Fruit fly (Drosophila melanogaster) whole organism, wandering third instar larva: Measurements from ENCODE around the gene AstA-R1.

Experiments used
- Abd-B ChIP-seq: fragments of >200 bp; optimal IDR thresholded peaks from 2 replicates; lab custom pipeline; 2017; ENCODE audit warnings: missing biosample characterization, missing genetic modification characterization
- CG32264 ChIP-seq: fragments of 200-800 bp; sonication (Bioruptor generic); optimal IDR thresholded peaks from 2 replicates; lab custom pipeline; 2016; ENCODE audit warnings: missing biosample characterization, missing genetic modification characterization
- CG9705 ChIP-seq: fragments of 200-800 bp; sonication (Bioruptor generic); optimal IDR thresholded peaks from 2 replicates; lab custom pipeline; 2018; ENCODE audit warnings: missing biosample characterization, mild to moderate bottlenecking, missing genetic modification characterization
- CrebA ChIP-seq: fragments of 200-800 bp; sonication (Bioruptor generic); optimal IDR thresholded peaks from 2 replicates; lab custom pipeline; 2016; ENCODE audit warnings: missing biosample characterization, mild to moderate bottlenecking, missing genetic modification characterization, borderline replicate concordance
- Dfd ChIP-seq: fragments of >200 bp; optimal IDR thresholded peaks from 2 replicates; lab custom pipeline; 2017; ENCODE audit warnings: missing biosample characterization, missing genetic modification characterization
- Dif ChIP-seq: fragments of 200-275, 200-300 bp; sonication (Bioruptor generic); optimal IDR thresholded peaks from 2 replicates; lab custom pipeline; 2018; ENCODE audit warnings: missing biosample characterization, missing genetic modification characterization; ENCODE audit not compliant: partially characterized antibody
- GATAd ChIP-seq: sonication (Bioruptor generic); optimal IDR thresholded peaks from 2 replicates; lab custom pipeline; 2016; ENCODE audit warnings: missing biosample characterization, missing genetic modification characterization
- HLH106 ChIP-seq: fragments of 200-800 bp; optimal IDR thresholded peaks from 3 replicates; lab custom pipeline; 2019; ENCODE audit warnings: missing biosample characterization, mild to moderate bottlenecking, missing genetic modification characterization, moderate library complexity
- Hnf4 ChIP-seq: fragments of 200-800 bp; sonication (Bioruptor generic); optimal IDR thresholded peaks from 2 replicates; lab custom pipeline; 2016; ENCODE audit warnings: missing biosample characterization, mild to moderate bottlenecking, missing genetic modification characterization
- Mio ChIP-seq: sonication (Bioruptor generic); optimal IDR thresholded peaks from 2 replicates; lab custom pipeline; 2016; ENCODE audit warnings: missing biosample characterization, missing genetic modification characterization
- N ChIP-seq: fragments of >200 bp; optimal IDR thresholded peaks from 2 replicates; lab custom pipeline; 2018; ENCODE audit warnings: missing biosample characterization, missing external identifiers, missing genetic modification characterization
- OdsH ChIP-seq: fragments of 200-800 bp; sonication (Bioruptor generic); optimal IDR thresholded peaks from 2 replicates; lab custom pipeline; 2016; ENCODE audit warnings: missing biosample characterization, mild to moderate bottlenecking, missing genetic modification characterization
- Rel ChIP-seq, 2 experiments: fragments of 200-800 bp; sonication (Bioruptor generic) in 1 of 2; optimal IDR thresholded peaks; 2 replicates in 1 of 2; 3 replicates in 1 of 2; lab custom pipeline; 2016 to 2019; ENCODE audit warnings: mild to moderate bottlenecking in 2 of 2, missing biosample characterization in 2 of 2, missing genetic modification characterization in 2 of 2, moderate library complexity in 1 of 2
- Sp1 ChIP-seq: fragments of 200-800 bp; sonication (Bioruptor generic); optimal IDR thresholded peaks from 3 replicates; lab custom pipeline; 2019; ENCODE audit warnings: missing biosample characterization, mild to moderate bottlenecking, missing genetic modification characterization, moderate library complexity
- br ChIP-seq: fragments of 200-800 bp; sonication (Bioruptor generic); optimal IDR thresholded peaks from 2 replicates; lab custom pipeline; 2016; ENCODE audit warnings: missing biosample characterization, missing genetic modification characterization
- brk ChIP-seq: fragments of 200-800 bp; sonication (Bioruptor generic); optimal IDR thresholded peaks from 2 replicates; lab custom pipeline; 2016; ENCODE audit warnings: missing biosample characterization, mild to moderate bottlenecking, missing genetic modification characterization
- dl ChIP-seq, 2 experiments: fragments of 175-275, 200-275 bp in 1 of 2; fragments of 200-275 bp in 1 of 2; sonication (Bioruptor generic); optimal IDR thresholded peaks; lab custom pipeline; 2018; ENCODE audit warnings: mild to moderate bottlenecking in 2 of 2, missing biosample characterization in 2 of 2, missing genetic modification characterization in 2 of 2, moderate library complexity in 2 of 2; ENCODE audit not compliant: partially characterized antibody in 2 of 2, insufficient read depth in 1 of 2
- dmrt93B ChIP-seq: fragments of 200-800 bp; sonication (Bioruptor generic); optimal IDR thresholded peaks from 2 replicates; lab custom pipeline; 2018; ENCODE audit warnings: missing biosample characterization, mild to moderate bottlenecking, missing genetic modification characterization
- dsf ChIP-seq: sonication (Bioruptor generic); optimal IDR thresholded peaks from 2 replicates; lab custom pipeline; 2016; ENCODE audit warnings: missing biosample characterization, missing genetic modification characterization, borderline replicate concordance
- ey ChIP-seq: fragments of 200-800 bp; sonication (Bioruptor generic); optimal IDR thresholded peaks from 2 replicates; lab custom pipeline; 2016; ENCODE audit warnings: missing biosample characterization, missing genetic modification characterization
- foxo ChIP-seq, 2 experiments: fragments of 200-800 bp; sonication (Bioruptor generic); optimal IDR thresholded peaks; 2 replicates in 1 of 2; 3 replicates in 1 of 2; lab custom pipeline; 2016 to 2017; ENCODE audit warnings: missing biosample characterization in 2 of 2, missing genetic modification characterization in 2 of 2
- fru ChIP-seq: fragments of 200-800 bp; sonication (Bioruptor generic); optimal IDR thresholded peaks from 3 replicates; lab custom pipeline; 2016; ENCODE audit warnings: missing biosample characterization, mild to moderate bottlenecking, missing genetic modification characterization
- h ChIP-seq: fragments of 200-800 bp; sonication (Bioruptor generic); optimal IDR thresholded peaks from 3 replicates; lab custom pipeline; 2016; ENCODE audit warnings: missing biosample characterization, mild to moderate bottlenecking, missing genetic modification characterization
- jim ChIP-seq: fragments of 175-275, 200-325 bp; sonication (Bioruptor generic); optimal IDR thresholded peaks from 2 replicates; lab custom pipeline; 2016; ENCODE audit warnings: missing biosample characterization, mild to moderate bottlenecking, missing genetic modification characterization
- pan ChIP-seq: fragments of >200 bp; optimal IDR thresholded peaks from 2 replicates; lab custom pipeline; 2017
- psq ChIP-seq: fragments of 200-800 bp; sonication (Bioruptor generic); optimal IDR thresholded peaks from 3 replicates; lab custom pipeline; 2017; ENCODE audit warnings: missing biosample characterization, mild to moderate bottlenecking, missing genetic modification characterization, moderate library complexity
- rgr ChIP-seq: fragments of 200-800 bp; sonication (Bioruptor generic); optimal IDR thresholded peaks from 3 replicates; lab custom pipeline; 2016; ENCODE audit warnings: missing biosample characterization, mild to moderate bottlenecking, missing genetic modification characterization
- sage ChIP-seq: fragments of 200-800 bp; sonication (Bioruptor generic); optimal IDR thresholded peaks from 2 replicates; lab custom pipeline; 2016; ENCODE audit warnings: missing biosample characterization, mild to moderate bottlenecking, missing genetic modification characterization
- sv ChIP-seq: fragments of 200-800 bp; sonication (Bioruptor generic); optimal IDR thresholded peaks from 3 replicates; lab custom pipeline; 2016; ENCODE audit warnings: missing biosample characterization, missing genetic modification characterization
- usp ChIP-seq: fragments of >200 bp; optimal IDR thresholded peaks from 2 replicates; lab custom pipeline; 2017; ENCODE audit warnings: missing biosample characterization, missing genetic modification characterization
- woc ChIP-seq: sonication (Bioruptor generic); optimal IDR thresholded peaks from 2 replicates; lab custom pipeline; 2016; ENCODE audit warnings: missing biosample characterization, mild to moderate bottlenecking, missing genetic modification characterization

AstA-R1 gene

dm6 chrX:3682483-3682813 is 108.1 kb downstream of the AstA-R1 start:
- TF ChIP-seq ey (GFP tag; lab: Kevin White, UChicago) (no peak), dl (GFP tag; optimal IDR thresholded peaks at IDR 0.05; lab: Kevin White, UChicago; ENCODE audit: insufficient read depth in 1 of 2, partially characterized antibody in 2 of 2) (peak in 1 of 2 experiments; percentile 28)

DNA sequence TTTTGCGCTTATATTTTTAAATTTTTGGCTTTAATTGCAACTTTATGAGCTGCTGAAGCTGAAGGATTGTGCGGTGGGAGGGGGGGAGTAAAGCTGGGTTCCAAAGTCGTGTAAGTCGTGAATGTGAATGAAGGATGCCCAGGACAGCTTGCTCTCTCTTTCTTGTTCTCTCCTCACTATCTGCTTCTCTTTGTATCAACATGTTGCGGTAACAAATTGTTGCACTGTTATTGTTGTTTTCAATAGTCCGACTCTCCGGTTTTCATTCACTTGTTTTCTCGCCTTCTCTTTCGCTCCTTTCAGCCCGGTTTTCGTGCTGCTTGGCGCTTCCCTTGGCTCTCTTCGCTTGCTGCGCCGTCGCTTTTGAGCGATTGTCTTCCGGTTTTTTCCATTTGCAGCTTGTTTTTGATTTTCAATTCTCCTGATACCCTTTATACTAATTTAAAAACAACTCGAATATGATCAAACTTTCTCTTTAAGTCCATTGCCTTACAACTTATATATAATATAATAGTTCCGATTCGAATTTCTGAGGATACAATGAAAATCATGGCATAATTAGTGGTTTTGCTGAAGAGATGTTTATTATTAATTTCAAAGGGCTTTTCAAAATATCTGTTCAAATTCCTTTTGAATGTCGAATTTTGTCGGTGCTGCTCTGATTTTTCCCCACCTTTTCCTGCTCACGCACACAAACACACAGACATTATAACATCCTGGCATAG is 110.6 kb downstream of the AstA-R1 start:
- TF ChIP-seq rgr (peak; percentile 62), sv (no peak), Abd-B (GFP tag; lab: Kevin White, UChicago) (no peak), ey (GFP tag; lab: Kevin White, UChicago) (peak; percentile 50), br (GFP tag; lab: Kevin White, UChicago) (peak; percentile 13), CG9705 (GFP tag; lab: Kevin White, UChicago) (no peak), Rel (GFP tag; optimal IDR thresholded peaks at IDR 0.05; lab: Kevin White, UChicago) (no peak), Rel (tag; optimal IDR thresholded peaks at IDR 0.05; lab: Kevin White, UChicago) (no peak), foxo (GFP tag; optimal IDR thresholded peaks at IDR 0.05; lab: Kevin White, UChicago) (peak in 1 of 2 experiments; percentile 72), Sp1 (GFP tag; lab: Kevin White, UChicago) (peak; percentile 63), HLH106 (tag; lab: Kevin White, UChicago) (peak; percentile 62), OdsH (GFP tag; lab: Kevin White, UChicago) (peak; percentile 62), Dfd (no peak), GATAd (GFP tag; lab: Kevin White, UChicago) (no peak), Dif (GFP tag; lab: Kevin White, UChicago) (no peak), sage (peak; percentile 20), brk (GFP tag; lab: Kevin White, UChicago) (peak; percentile 17), pan (lab: Kevin White, UChicago) (no peak), Hnf4 (GFP tag; lab: Kevin White, UChicago) (no peak), h (GFP tag; lab: Kevin White, UChicago) (peak; percentile 65), CrebA (no peak), woc (GFP tag; lab: Kevin White, UChicago) (peak; percentile 7), fru (GFP tag; lab: Kevin White, UChicago) (peak; percentile 74), jim (GFP tag; lab: Kevin White, UChicago) (no peak), usp (GFP tag; lab: Kevin White, UChicago) (no peak)
- TF ChIP-seq, all 38 proteins: peak for 12

DNA sequence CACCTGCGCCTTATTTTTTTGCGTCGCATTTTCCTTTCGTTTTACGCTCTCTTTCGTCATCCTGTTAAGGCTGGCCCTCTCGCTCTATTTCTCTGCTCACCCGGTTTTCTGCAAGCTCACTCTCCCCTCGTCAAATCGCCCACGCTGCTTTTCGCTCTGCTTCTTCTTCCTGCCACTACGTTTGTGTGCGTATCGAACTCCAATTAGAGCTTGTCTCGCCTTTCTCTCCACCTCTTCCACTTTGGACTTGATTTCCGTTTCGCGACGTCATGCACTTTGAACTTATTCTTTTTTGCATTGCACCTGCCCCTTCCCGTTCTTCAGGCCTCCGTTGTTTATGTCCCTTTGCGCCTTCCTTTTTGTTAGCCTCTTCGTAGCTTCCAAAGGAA is 111.2 kb downstream of the AstA-R1 start:
- TF ChIP-seq br (GFP tag; lab: Kevin White, UChicago): no peak
- TF ChIP-seq HLH106 (tag; lab: Kevin White, UChicago): no peak
- TF ChIP-seq dsf (GFP tag; lab: Kevin White, UChicago): no peak
- no peak for TF ChIP-seq CrebA
- no peak for TF ChIP-seq sage
- TF ChIP-seq foxo (GFP tag; optimal IDR thresholded peaks at IDR 0.05; lab: Kevin White, UChicago): no peak
- no peak for TF ChIP-seq CG32264 (GFP tag; lab: Kevin White, UChicago)
- no peak for TF ChIP-seq Mio (GFP tag; lab: Kevin White, UChicago)
- no peak for TF ChIP-seq rgr
- no peak for TF ChIP-seq Sp1 (GFP tag; lab: Kevin White, UChicago)
- TF ChIP-seq Abd-B (GFP tag; lab: Kevin White, UChicago): no peak
- no peak for TF ChIP-seq GATAd (GFP tag; lab: Kevin White, UChicago)
- peak in 1 of 2 experiments; percentile 28 for TF ChIP-seq dl (GFP tag; optimal IDR thresholded peaks at IDR 0.05; lab: Kevin White, UChicago; ENCODE audit: insufficient read depth in 1 of 2, partially characterized antibody in 2 of 2)
- peak; percentile 33 for TF ChIP-seq Dif (GFP tag; lab: Kevin White, UChicago)
- peak; percentile 92 for TF ChIP-seq psq (GFP tag; lab: Kevin White, UChicago)
- TF ChIP-seq dmrt93B (GFP tag; lab: Kevin White, UChicago): no peak
- no peak for TF ChIP-seq Hnf4 (GFP tag; lab: Kevin White, UChicago)
- no peak for TF ChIP-seq N (GFP tag; lab: Kevin White, UChicago)
